Fruit fly (Drosophila melanogaster) whole organism, pupa: ENCODE measurements around the gene LeuRS.

Experiments used
- CG10348 ChIP-seq: fragments of 200-800 bp; sonication (Bioruptor generic); IDR thresholded peaks from 2 replicates; pipeline ENCODE4 v1.3.6; 2022; ENCODE audit warnings: missing biosample characterization, missing genetic modification characterization
- CG12605 ChIP-seq: fragments of 200-800 bp; sonication (Bioruptor generic); IDR thresholded peaks from 2 replicates; pipeline ENCODE4 v1.3.6; 2022; ENCODE audit warnings: missing biosample characterization, missing genetic modification characterization
- CG13204 ChIP-seq: fragments of 200-800 bp; sonication (Bioruptor generic); optimal IDR thresholded peaks from 2 replicates; lab custom pipeline; 2018; ENCODE audit warnings: missing biosample characterization, mild to moderate bottlenecking, missing genetic modification characterization, moderate library complexity
- CG14655 ChIP-seq: fragments of 200-800 bp; sonication (Bioruptor generic); optimal IDR thresholded peaks from 3 replicates; lab custom pipeline; 2017; ENCODE audit warnings: mild to moderate bottlenecking, missing biosample characterization, missing genetic modification reagents, missing genetic modification characterization
- CG15710 ChIP-seq: fragments of 200-800 bp; sonication (Bioruptor generic); optimal IDR thresholded peaks from 2 replicates; lab custom pipeline; 2018; ENCODE audit warnings: missing biosample characterization, mild to moderate bottlenecking, missing genetic modification characterization, moderate library complexity
- CG17806 ChIP-seq: fragments of 200-800 bp; sonication (Bioruptor generic); optimal IDR thresholded peaks from 2 replicates; lab custom pipeline; 2018; ENCODE audit warnings: missing biosample characterization, mild to moderate bottlenecking, missing genetic modification characterization, moderate library complexity
- CG32121 ChIP-seq: fragments of 200-800 bp; sonication (Bioruptor generic); IDR thresholded peaks from 2 replicates; pipeline ENCODE4 v1.3.6; 2022; ENCODE audit warnings: missing biosample characterization, missing genetic modification characterization
- CG34367 ChIP-seq: fragments of 200-800 bp; sonication (Bioruptor generic); optimal IDR thresholded peaks from 2 replicates; lab custom pipeline; 2018; ENCODE audit warnings: missing biosample characterization, mild to moderate bottlenecking, missing genetic modification characterization
- CG4496 ChIP-seq: fragments of 200-800 bp; sonication (Bioruptor generic); IDR thresholded peaks from 3 replicates; pipeline ENCODE4 v1.3.6; 2022; ENCODE audit warnings: missing biosample characterization, missing genetic modification characterization
- CG8159 ChIP-seq: fragments of 200-800 bp; sonication (Bioruptor generic); optimal IDR thresholded peaks from 3 replicates; lab custom pipeline; 2018; ENCODE audit warnings: missing biosample characterization, mild to moderate bottlenecking, missing genetic modification characterization, moderate library complexity
- CG8301 ChIP-seq: fragments of 200-800 bp; sonication (Bioruptor generic); optimal IDR thresholded peaks from 2 replicates; lab custom pipeline; 2018; ENCODE audit warnings: missing biosample characterization, mild to moderate bottlenecking, missing genetic modification characterization
- CG9948 ChIP-seq: fragments of 200-800 bp; sonication (Bioruptor generic); optimal IDR thresholded peaks from 2 replicates; lab custom pipeline; 2018; ENCODE audit warnings: missing biosample characterization, mild to moderate bottlenecking, missing genetic modification characterization, moderate library complexity
- D1 ChIP-seq: fragments of 200-800 bp; sonication (Bioruptor generic); optimal IDR thresholded peaks from 2 replicates; lab custom pipeline; 2018; ENCODE audit warnings: missing biosample characterization, mild to moderate bottlenecking, missing genetic modification characterization, moderate library complexity
- EcR ChIP-seq: fragments of 200-800 bp; sonication (Bioruptor generic); optimal IDR thresholded peaks from 3 replicates; lab custom pipeline; 2019; ENCODE audit warnings: missing biosample characterization, missing genetic modification characterization, mild to moderate bottlenecking, moderate library complexity, missing genetic modification reagents
- Ets98B ChIP-seq: fragments of 200-800 bp; sonication (Bioruptor generic); IDR thresholded peaks from 2 replicates; pipeline ENCODE4 v1.3.6; 2022; ENCODE audit warnings: missing biosample characterization, missing genetic modification characterization
- Pif1A ChIP-seq: fragments of 200-800 bp; sonication (Bioruptor generic); optimal IDR thresholded peaks from 3 replicates; lab custom pipeline; 2016; ENCODE audit warnings: missing biosample characterization, missing genetic modification characterization
- Pif1B ChIP-seq: fragments of 200-800 bp; sonication (Bioruptor generic); optimal IDR thresholded peaks from 3 replicates; lab custom pipeline; 2016; ENCODE audit warnings: missing biosample characterization, missing genetic modification characterization
- Snoo ChIP-seq: fragments of 200-800 bp; sonication (Bioruptor generic); optimal IDR thresholded peaks from 3 replicates; lab custom pipeline; 2017; ENCODE audit warnings: missing biosample characterization, mild to moderate bottlenecking, missing genetic modification characterization, inconsistent platforms
- fd96Ca ChIP-seq: fragments of 200-800 bp; sonication (Bioruptor generic); IDR thresholded peaks from 3 replicates; pipeline ENCODE4 v1.3.6; 2022; ENCODE audit warnings: missing biosample characterization, missing genetic modification characterization
- gl ChIP-seq: fragments of 200-800 bp; sonication (Bioruptor generic); optimal IDR thresholded peaks from 2 replicates; lab custom pipeline; 2018; ENCODE audit warnings: missing biosample characterization, mild to moderate bottlenecking, missing genetic modification characterization
- rn ChIP-seq: fragments of 200-800 bp; sonication (Bioruptor generic); IDR thresholded peaks from 2 replicates; pipeline ENCODE4 v1.3.6; 2022; ENCODE audit warnings: missing biosample characterization, missing genetic modification characterization

The LeuRS gene

dm6 chr2L:3555408-3556058 lies 41.1 kb upstream of the LeuRS start:
- TF ChIP-seq gl (tag; lab: Kevin White, UChicago) = no peak
- no peak for TF ChIP-seq fd96Ca
- TF ChIP-seq Pif1B (GFP tag; lab: Kevin White, UChicago) = no peak
- no peak for TF ChIP-seq CG13204 (GFP tag; lab: Kevin White, UChicago)
- TF ChIP-seq CG8159 (tag; lab: Kevin White, UChicago) = no peak
- TF ChIP-seq Snoo = no peak
- TF ChIP-seq rn (GFP tag; lab: Robert Waterston, UW) = no peak
- no peak for TF ChIP-seq CG10348 (GFP tag; lab: Robert Waterston, UW)
- no peak for TF ChIP-seq CG4496 (GFP tag; lab: Robert Waterston, UW)
- TF ChIP-seq CG8301 (tag; lab: Kevin White, UChicago) = no peak
- TF ChIP-seq CG12605 (GFP tag; lab: Robert Waterston, UW) = no peak
- TF ChIP-seq CG34367 (tag; lab: Kevin White, UChicago) = no peak
- TF ChIP-seq CG17806 = no peak
- no peak for TF ChIP-seq D1
- TF ChIP-seq CG9948 (tag; lab: Kevin White, UChicago) = no peak
- TF ChIP-seq Ets98B = no peak
- no peak for TF ChIP-seq CG15710 (tag; lab: Kevin White, UChicago)
- TF ChIP-seq CG14655 (GFP tag; lab: Kevin White, UChicago) = no peak
- TF ChIP-seq EcR (GFP tag; lab: Kevin White, UChicago) = no peak

dm6 chr2L:3553902-3554301 lies 39.4 kb upstream of the LeuRS start:
- TF ChIP-seq CG15710 (tag; lab: Kevin White, UChicago) = no peak
- TF ChIP-seq rn (GFP tag; lab: Robert Waterston, UW) = no peak
- no peak for TF ChIP-seq D1
- peak; percentile 55 for TF ChIP-seq Snoo
- no peak for TF ChIP-seq CG9948 (tag; lab: Kevin White, UChicago)
- no peak for TF ChIP-seq gl (tag; lab: Kevin White, UChicago)
- no peak for TF ChIP-seq CG13204 (GFP tag; lab: Kevin White, UChicago)

dm6 chr2L:3552773-3553172 lies 38.3 kb upstream of the LeuRS start:
- peak; percentile 54 for TF ChIP-seq CG13204 (GFP tag; lab: Kevin White, UChicago)
- peak; percentile 85 for TF ChIP-seq CG15710 (tag; lab: Kevin White, UChicago)
- TF ChIP-seq Ets98B = 0 out of 2 replicates have a peak, but pooled peaks have one; percentile 21
- TF ChIP-seq gl (tag; lab: Kevin White, UChicago) = peak; percentile 72
- TF ChIP-seq CG34367 (tag; lab: Kevin White, UChicago) = peak; percentile 67
- TF ChIP-seq CG8301 (tag; lab: Kevin White, UChicago) = peak; percentile 48
- peak; percentile 68; the same call in 2 of the 3 replicates for TF ChIP-seq fd96Ca
- TF ChIP-seq CG32121 (GFP tag; lab: Robert Waterston, UW) = no peak
- TF ChIP-seq CG8159 (tag; lab: Kevin White, UChicago) = peak; percentile 85
- TF ChIP-seq CG14655 (GFP tag; lab: Kevin White, UChicago) = peak; percentile 69
- no peak for TF ChIP-seq rn (GFP tag; lab: Robert Waterston, UW)
- peak; percentile 50 for TF ChIP-seq Snoo
- TF ChIP-seq D1 = peak; percentile 31
- no peak for TF ChIP-seq CG10348 (GFP tag; lab: Robert Waterston, UW)
- peak; percentile 82 for TF ChIP-seq CG17806
- peak; percentile 66 for TF ChIP-seq Pif1A (GFP tag; lab: Kevin White, UChicago)
- TF ChIP-seq Pif1B (GFP tag; lab: Kevin White, UChicago) = peak; percentile 55
- TF ChIP-seq CG4496 (GFP tag; lab: Robert Waterston, UW) = peak; percentile 66; the same call in 2 of the 3 replicates
- TF ChIP-seq CG12605 (GFP tag; lab: Robert Waterston, UW) = peak; percentile 26; the same call in 1 of the 2 replicates
- no peak for TF ChIP-seq EcR (GFP tag; lab: Kevin White, UChicago)
- TF ChIP-seq CG9948 (tag; lab: Kevin White, UChicago) = peak; percentile 81

dm6 chr2L:3550583-3550982 lies 36.1 kb upstream of the LeuRS start:
- TF ChIP-seq gl (tag; lab: Kevin White, UChicago) = no peak
- no peak for TF ChIP-seq CG15710 (tag; lab: Kevin White, UChicago)
- no peak for TF ChIP-seq CG4496 (GFP tag; lab: Robert Waterston, UW)
- no peak for TF ChIP-seq CG9948 (tag; lab: Kevin White, UChicago)
- no peak for TF ChIP-seq CG14655 (GFP tag; lab: Kevin White, UChicago)
- TF ChIP-seq Pif1B (GFP tag; lab: Kevin White, UChicago) = no peak
- TF ChIP-seq rn (GFP tag; lab: Robert Waterston, UW) = no peak
- TF ChIP-seq Pif1A (GFP tag; lab: Kevin White, UChicago) = no peak
- no peak for TF ChIP-seq fd96Ca
- TF ChIP-seq Snoo = no peak
- no peak for TF ChIP-seq CG34367 (tag; lab: Kevin White, UChicago)
- TF ChIP-seq D1 = no peak
- TF ChIP-seq CG12605 (GFP tag; lab: Robert Waterston, UW) = no peak
- TF ChIP-seq CG17806 = no peak
- no peak for TF ChIP-seq CG32121 (GFP tag; lab: Robert Waterston, UW)
- no peak for TF ChIP-seq CG13204 (GFP tag; lab: Kevin White, UChicago)
- no peak for TF ChIP-seq CG8301 (tag; lab: Kevin White, UChicago)
- no peak for TF ChIP-seq CG8159 (tag; lab: Kevin White, UChicago)

dm6 chr2L:3549742-3550141 lies 35.3 kb upstream of the LeuRS start:
- no peak for TF ChIP-seq gl (tag; lab: Kevin White, UChicago)
- TF ChIP-seq Pif1A (GFP tag; lab: Kevin White, UChicago) = no peak
- no peak for TF ChIP-seq CG12605 (GFP tag; lab: Robert Waterston, UW)
- TF ChIP-seq CG32121 (GFP tag; lab: Robert Waterston, UW) = no peak
- no peak for TF ChIP-seq CG8301 (tag; lab: Kevin White, UChicago)
- no peak for TF ChIP-seq rn (GFP tag; lab: Robert Waterston, UW)
- TF ChIP-seq CG10348 (GFP tag; lab: Robert Waterston, UW) = no peak
- no peak for TF ChIP-seq CG4496 (GFP tag; lab: Robert Waterston, UW)
- TF ChIP-seq CG17806 = no peak
- TF ChIP-seq Pif1B (GFP tag; lab: Kevin White, UChicago) = no peak
- no peak for TF ChIP-seq D1
- TF ChIP-seq CG34367 (tag; lab: Kevin White, UChicago) = no peak
- no peak for TF ChIP-seq CG15710 (tag; lab: Kevin White, UChicago)
- TF ChIP-seq Ets98B = no peak
- TF ChIP-seq fd96Ca = no peak
- TF ChIP-seq Snoo = no peak
- no peak for TF ChIP-seq CG14655 (GFP tag; lab: Kevin White, UChicago)
- TF ChIP-seq CG9948 (tag; lab: Kevin White, UChicago) = no peak
- TF ChIP-seq, all 21 proteins: peak for 0
